Worm (Caenorhabditis elegans) whole organism, late embryonic: ENCODE measurements around the gene fan-1.

Experiments
- C08G9.2 ChIP-seq: sonication (generic microtip); optimal IDR thresholded peaks from 2 replicates; lab custom pipeline; 2016; ENCODE audit warnings: mild to moderate bottlenecking, missing genetic modification characterization, moderate library complexity, missing compliant biosample characterization
- F13H6.1 ChIP-seq: sonication (generic microtip); optimal IDR thresholded peaks from 2 replicates; lab custom pipeline; 2016; ENCODE audit warnings: missing genetic modification characterization, missing compliant biosample characterization
- K09A11.1 ChIP-seq: sonication (generic microtip); optimal IDR thresholded peaks from 2 replicates; lab custom pipeline; 2017; ENCODE audit warnings: antibody characterized with exemption, mild to moderate bottlenecking, missing genetic modification characterization, missing compliant biosample characterization; ENCODE audit not compliant: insufficient read depth
- T23F11.4 ChIP-seq: fragments of 200-800 bp; sonication (Bioruptor generic); optimal IDR thresholded peaks from 2 replicates; lab custom pipeline; 2018; ENCODE audit warnings: mild to moderate bottlenecking, missing genetic modification characterization, missing compliant biosample characterization
- Y22D7AL.16 ChIP-seq: sonication (generic microtip); optimal IDR thresholded peaks from 2 replicates; lab custom pipeline; 2016; ENCODE audit warnings: missing genetic modification characterization, missing compliant biosample characterization
- ahr-1 ChIP-seq: sonication (generic microtip); optimal IDR thresholded peaks from 2 replicates; lab custom pipeline; 2016; ENCODE audit warnings: missing genetic modification characterization, missing compliant biosample characterization
- ama-1 ChIP-seq: fragments of 150-350 bp; optimal IDR thresholded peaks from 2 replicates; lab custom pipeline; 2014
- ceh-14 ChIP-seq: sonication (generic microtip); optimal IDR thresholded peaks from 2 replicates; lab custom pipeline; 2016; ENCODE audit warnings: missing genotype, missing genetic modification characterization, missing compliant biosample characterization
- ceh-18 ChIP-seq: sonication (generic microtip); optimal IDR thresholded peaks from 2 replicates; lab custom pipeline; 2016; ENCODE audit warnings: missing genetic modification characterization, missing compliant biosample characterization
- ceh-2 ChIP-seq: sonication (generic microtip); optimal IDR thresholded peaks from 2 replicates; lab custom pipeline; 2016; ENCODE audit warnings: missing genotype, missing genetic modification characterization, missing compliant biosample characterization
- ceh-22 ChIP-seq: sonication (generic microtip); optimal IDR thresholded peaks from 2 replicates; lab custom pipeline; 2017; ENCODE audit warnings: missing biosample characterization, missing genetic modification characterization
- ceh-24 ChIP-seq: sonication (generic microtip); optimal IDR thresholded peaks from 2 replicates; lab custom pipeline; 2016; ENCODE audit warnings: mild to moderate bottlenecking, missing genetic modification characterization, missing compliant biosample characterization
- ceh-30 ChIP-seq: fragments of 150-350 bp; optimal IDR thresholded peaks from 2 replicates; lab custom pipeline; 2014; ENCODE audit warnings: missing biosample characterization, missing genetic modification characterization
- ceh-34 ChIP-seq: sonication (generic microtip); optimal IDR thresholded peaks from 2 replicates; lab custom pipeline; 2016; ENCODE audit warnings: mild to moderate bottlenecking, missing genetic modification characterization, missing compliant biosample characterization
- ceh-45 ChIP-seq: fragments of 200-800 bp; sonication (Bioruptor generic); IDR thresholded peaks from 2 replicates; pipeline ENCODE4 v1.3.6; 2022; ENCODE audit warnings: missing genetic modification reagents, missing genetic modification characterization, missing compliant biosample characterization
- ceh-6 ChIP-seq: fragments of 200-800 bp; sonication (Bioruptor generic); optimal IDR thresholded peaks from 2 replicates; lab custom pipeline; 2018; ENCODE audit warnings: mild to moderate bottlenecking, missing genetic modification characterization, missing compliant biosample characterization
- ceh-9 ChIP-seq: sonication (generic microtip); optimal IDR thresholded peaks from 2 replicates; lab custom pipeline; 2016; ENCODE audit warnings: mild to moderate bottlenecking, missing genetic modification characterization, inconsistent platforms, missing compliant biosample characterization
- elt-4 ChIP-seq: sonication (generic microtip); optimal IDR thresholded peaks from 2 replicates; lab custom pipeline; 2016; ENCODE audit warnings: missing genetic modification characterization, missing compliant biosample characterization
- ets-4 ChIP-seq: sonication (generic microtip); optimal IDR thresholded peaks from 2 replicates; lab custom pipeline; 2016; ENCODE audit warnings: missing genetic modification characterization, missing compliant biosample characterization
- eyg-1 ChIP-seq: sonication (generic microtip); optimal IDR thresholded peaks from 2 replicates; lab custom pipeline; 2016; ENCODE audit warnings: missing genotype, missing genetic modification characterization, missing compliant biosample characterization
- fax-1 ChIP-seq: sonication (generic microtip); optimal IDR thresholded peaks from 2 replicates; lab custom pipeline; 2016; ENCODE audit warnings: missing genotype, missing genetic modification characterization, missing compliant biosample characterization
- fkh-6 ChIP-seq: sonication (generic microtip); optimal IDR thresholded peaks from 2 replicates; lab custom pipeline; 2016; ENCODE audit warnings: missing genetic modification characterization, missing compliant biosample characterization
- hlh-13 ChIP-seq: fragments of 200-800 bp; sonication (Bioruptor generic); optimal IDR thresholded peaks from 2 replicates; lab custom pipeline; 2018; ENCODE audit warnings: mild to moderate bottlenecking, missing genetic modification characterization, missing compliant biosample characterization
- hlh-15 ChIP-seq: sonication (generic microtip); optimal IDR thresholded peaks from 2 replicates; lab custom pipeline; 2016; ENCODE audit warnings: missing genetic modification characterization, missing compliant biosample characterization
- hlh-6 ChIP-seq: sonication (generic microtip); optimal IDR thresholded peaks from 2 replicates; lab custom pipeline; 2016; ENCODE audit warnings: missing genotype, missing genetic modification characterization, missing compliant biosample characterization
- hlh-8 ChIP-seq: sonication (generic microtip); optimal IDR thresholded peaks from 2 replicates; lab custom pipeline; 2016; ENCODE audit warnings: missing genotype, missing genetic modification characterization, missing compliant biosample characterization
- lim-6 ChIP-seq: sonication (generic microtip); optimal IDR thresholded peaks from 2 replicates; lab custom pipeline; 2016; ENCODE audit warnings: missing genetic modification characterization, missing compliant biosample characterization
- nfya-1 ChIP-seq: sonication (generic microtip); optimal IDR thresholded peaks from 2 replicates; lab custom pipeline; 2017; ENCODE audit warnings: missing genetic modification characterization, mild to moderate bottlenecking, missing compliant biosample characterization, antibody characterized with exemption, moderate library complexity
- nhr-11 ChIP-seq: fragments of 150-350 bp; optimal IDR thresholded peaks from 2 replicates; lab custom pipeline; 2014; ENCODE audit warnings: missing biosample characterization, missing genetic modification characterization
- npax-4 ChIP-seq: sonication (generic microtip); optimal IDR thresholded peaks from 2 replicates; lab custom pipeline; 2016; ENCODE audit warnings: missing genetic modification characterization, missing compliant biosample characterization
- pat-9 ChIP-seq: fragments of 200-800 bp; sonication (Bioruptor generic); optimal IDR thresholded peaks from 2 replicates; lab custom pipeline; 2018; ENCODE audit warnings: mild to moderate bottlenecking, missing genetic modification characterization, moderate library complexity, missing compliant biosample characterization
- pax-1 ChIP-seq: fragments of 150-350 bp; optimal IDR thresholded peaks from 2 replicates; lab custom pipeline; 2014; ENCODE audit warnings: missing biosample characterization, missing genetic modification characterization
- pha-4 ChIP-seq: fragments of 150-350 bp; optimal IDR thresholded peaks from 2 replicates; lab custom pipeline; 2018; ENCODE audit warnings: missing biosample characterization, missing genetic modification reagents, missing genetic modification characterization
- pqm-1 ChIP-seq: sonication (generic microtip); optimal IDR thresholded peaks from 2 replicates; lab custom pipeline; 2016; ENCODE audit warnings: missing genetic modification characterization, missing compliant biosample characterization
- sdc-2 ChIP-seq: sonication (generic microtip); optimal IDR thresholded peaks from 2 replicates; lab custom pipeline; 2016; ENCODE audit warnings: missing genotype, missing genetic modification characterization, missing compliant biosample characterization
- sox-2 ChIP-seq: fragments of 200-800 bp; sonication (Bioruptor generic); IDR thresholded peaks from 2 replicates; pipeline ENCODE4 v1.3.6; 2022; ENCODE audit warnings: missing genetic modification reagents, missing genetic modification characterization, missing compliant biosample characterization
- syd-9 ChIP-seq: sonication (generic microtip); optimal IDR thresholded peaks from 2 replicates; lab custom pipeline; 2016; ENCODE audit warnings: mild to moderate bottlenecking, missing genetic modification characterization, moderate library complexity, missing compliant biosample characterization
- tbx-7 ChIP-seq: sonication (generic microtip); optimal IDR thresholded peaks from 2 replicates; lab custom pipeline; 2016; ENCODE audit warnings: missing genotype, missing genetic modification characterization, missing compliant biosample characterization
- unc-42 ChIP-seq: sonication (generic microtip); optimal IDR thresholded peaks from 2 replicates; lab custom pipeline; 2016; ENCODE audit warnings: missing genotype, missing genetic modification characterization, missing compliant biosample characterization
- unc-86 ChIP-seq: sonication (generic microtip); optimal IDR thresholded peaks from 2 replicates; lab custom pipeline; 2016; ENCODE audit warnings: missing genetic modification characterization, missing compliant biosample characterization
- zip-5 ChIP-seq: sonication (generic microtip); optimal IDR thresholded peaks from 2 replicates; lab custom pipeline; 2016; ENCODE audit warnings: missing genetic modification characterization, missing compliant biosample characterization

Gene fan-1

ce11 chrIV:6522305-6522917, 26.1 kb upstream of the fan-1 start, which contains the start of gene ddi-1:
Gene ddi-1, plus strand, starts transcription at chrIV:6522867.
- no peak for TF ChIP-seq C08G9.2 (tag; lab: Kevin White, UChicago)
- no peak for TF ChIP-seq npax-4
- no peak for TF ChIP-seq unc-42
- TF ChIP-seq ceh-18 (tag; lab: Kevin White, UChicago), result no peak
- TF ChIP-seq hlh-15 (tag; lab: Kevin White, UChicago), result no peak
- no peak for TF ChIP-seq Y22D7AL.16
- TF ChIP-seq pha-4 (tag; lab: Kevin White, UChicago), result no peak
- TF ChIP-seq F13H6.1 (tag; lab: Kevin White, UChicago), result no peak
- TF ChIP-seq pat-9 (tag; lab: Kevin White, UChicago), result no peak
- TF ChIP-seq ama-1 (lab: Kevin White, UChicago), result no peak
- no peak for TF ChIP-seq ceh-24 (tag; lab: Kevin White, UChicago)
- TF ChIP-seq ceh-34, result no peak
- TF ChIP-seq T23F11.4 (GFP tag; lab: Kevin White, UChicago), result no peak
- TF ChIP-seq sox-2 (GFP tag; lab: Robert Waterston, UW), result no peak
- TF ChIP-seq sdc-2 (tag; lab: Kevin White, UChicago), result no peak
- no peak for TF ChIP-seq ceh-45
- no peak for TF ChIP-seq pqm-1 (tag; lab: Kevin White, UChicago)
- no peak for TF ChIP-seq hlh-8 (tag; lab: Kevin White, UChicago)
- no peak for TF ChIP-seq elt-4 (tag; lab: Kevin White, UChicago)

- TF ChIP-seq lim-6 (tag; lab: Kevin White, UChicago) (no peak), ceh-22 (no peak), pat-9 (tag; lab: Kevin White, UChicago) (no peak), nhr-11 (tag; lab: Kevin White, UChicago) (no peak), ceh-14 (no peak), pqm-1 (tag; lab: Kevin White, UChicago) (no peak), F13H6.1 (tag; lab: Kevin White, UChicago) (no peak), ceh-2 (no peak), pax-1 (tag; lab: Kevin White, UChicago) (no peak), hlh-13 (GFP tag; lab: Kevin White, UChicago) (no peak), ceh-9 (tag; lab: Kevin White, UChicago) (no peak), ceh-30 (tag; lab: Kevin White, UChicago) (no peak), hlh-8 (tag; lab: Kevin White, UChicago) (no peak), fax-1 (tag; lab: Kevin White, UChicago) (no peak), ahr-1 (tag; lab: Kevin White, UChicago) (no peak), tbx-7 (no peak), ceh-24 (tag; lab: Kevin White, UChicago) (no peak), ama-1 (lab: Kevin White, UChicago) (no peak)
These were observed 24.7 kb upstream of the fan-1 start for ce11 chrIV:6523773-6524172.

- TF ChIP-seq tbx-7 (no peak), syd-9 (tag; lab: Kevin White, UChicago) (no peak), zip-5 (tag; lab: Kevin White, UChicago) (no peak), K09A11.1 (tag; lab: Kevin White, UChicago) (no peak), ahr-1 (tag; lab: Kevin White, UChicago) (no peak), nfya-1 (no peak), elt-4 (tag; lab: Kevin White, UChicago) (no peak), nhr-11 (tag; lab: Kevin White, UChicago) (no peak), fkh-6 (tag; lab: Kevin White, UChicago) (no peak), ceh-6 (GFP tag; lab: Kevin White, UChicago) (no peak), unc-86 (tag; lab: Kevin White, UChicago) (no peak), C08G9.2 (tag; lab: Kevin White, UChicago) (no peak), ets-4 (tag; lab: Kevin White, UChicago) (no peak), sox-2 (GFP tag; lab: Robert Waterston, UW) (no peak), eyg-1 (no peak), T23F11.4 (GFP tag; lab: Kevin White, UChicago) (no peak), hlh-6 (tag; lab: Kevin White, UChicago) (no peak), ceh-45 (no peak)
These were observed 24.0 kb upstream of the fan-1 start, which contains the start of gene C01G5.5 for ce11 chrIV:6524531-6524930. Gene C01G5.5, plus strand, starts transcription at chrIV:6524610.
